Worm (Caenorhabditis elegans): ENCODE data around the gene clec-124.

DNA sequence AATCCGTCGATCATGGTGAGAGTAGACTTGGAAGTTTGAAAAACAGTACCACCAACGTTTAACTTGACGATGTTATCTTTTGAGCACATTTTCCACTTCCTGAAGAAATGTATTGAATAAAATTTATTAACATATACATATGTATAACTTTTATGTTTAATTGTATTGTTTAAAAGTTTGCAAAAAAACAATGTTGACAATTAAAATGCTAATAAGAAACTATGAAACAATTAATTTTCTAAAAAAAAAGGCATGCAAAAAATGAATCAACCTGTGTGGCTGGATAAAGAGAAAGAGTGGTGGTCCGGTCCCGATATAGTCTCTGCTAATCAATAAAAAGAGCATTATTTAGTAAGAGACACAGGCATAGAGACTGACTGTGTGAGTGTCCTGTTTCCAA, 14.8 kb upstream of the clec-124 start, which contains the start of gene C17F4.8:
- TF ChIP-seq ama-1 (optimal IDR thresholded peaks at IDR 0.05), result no peak
- TF ChIP-seq fkh-10 (GFP tag; optimal IDR thresholded peaks at IDR 0.05), result no peak
- no peak for TF ChIP-seq ets-4 (tag; optimal IDR thresholded peaks at IDR 0.05)
- TF ChIP-seq pha-4 (tag; optimal IDR thresholded peaks at IDR 0.05), result no peak
- TF ChIP-seq elt-2 (tag; optimal IDR thresholded peaks at IDR 0.05), result no peak
- no peak for TF ChIP-seq sox-4 (tag; optimal IDR thresholded peaks at IDR 0.05)
- TF ChIP-seq pros-1 (tag; optimal IDR thresholded peaks at IDR 0.05), result no peak
- TF ChIP-seq nfya-1 (tag; optimal IDR thresholded peaks at IDR 0.05), result no peak
- TF ChIP-seq unc-55 (GFP tag; optimal IDR thresholded peaks at IDR 0.05), result no peak
- TF ChIP-seq dve-1 (tag; optimal IDR thresholded peaks at IDR 0.05), result no peak
